Worm (Caenorhabditis elegans): ENCODE data around the gene F42H10.6.

The F42H10.6 gene

ce11 chrIII:8446940-8447403, 33.3 kb downstream of the F42H10.6 start, which contains the start of gene rpn-3 (continued):
- TF ChIP-seq zip-2 (tag; optimal IDR thresholded peaks at IDR 0.05) (peak; percentile 85), php-3 (GFP tag; IDR thresholded peaks at IDR 0.05) (peak; percentile 58), lin-15B (tag; optimal IDR thresholded peaks at IDR 0.05) (peak; percentile 73), set-16 (GFP tag; IDR thresholded peaks at IDR 0.05) (peak; percentile 26; the same call in 1 of the 2 replicates), unc-39 (tag; optimal IDR thresholded peaks at IDR 0.05) (no peak), Y48G9A.11 (GFP tag; IDR thresholded peaks at IDR 0.05) (peak; percentile 79), lin-29 (GFP tag; IDR thresholded peaks at IDR 0.05) (peak; percentile 74)

- TF ChIP-seq nhr-10 (tag; optimal IDR thresholded peaks at IDR 0.05) (no peak), egl-43 (GFP tag; IDR thresholded peaks at IDR 0.05) (0 out of 2 replicates have a peak, but pooled peaks have one; percentile 22), vab-7 (GFP tag; IDR thresholded peaks at IDR 0.05) (peak; percentile 25; the same call in 1 of the 2 replicates), egl-27 (tag; optimal IDR thresholded peaks at IDR 0.05) (no peak), F26F4.8 (GFP tag; conservative IDR thresholded peaks at IDR 0.05) (0 out of 2 replicates have a peak, but pooled peaks have one; percentile 6), lim-7 (GFP tag; IDR thresholded peaks at IDR 0.05) (peak; percentile 84), arid-1 (GFP tag; conservative IDR thresholded peaks at IDR 0.05) (peak; percentile 21; the same call in 1 of the 2 replicates)
Measured at ce11 chrIII:8446534-8446933, 33.7 kb downstream of the F42H10.6 start, which contains the start of gene hsp-110. Gene hsp-110, minus strand, starts transcription at chrIII:8446909.

ce11 chrIII:8446061-8446460, 34.2 kb downstream of the F42H10.6 start:
- TF ChIP-seq lin-1 (GFP tag; IDR thresholded peaks at IDR 0.05): 0 out of 2 replicates have a peak, but pooled peaks have one; percentile 29
- TF ChIP-seq ZK546.5 (tag; optimal IDR thresholded peaks at IDR 0.05): no peak
- no peak for TF ChIP-seq zip-11 (GFP tag; IDR thresholded peaks at IDR 0.05)
- 0 out of 2 replicates have a peak, but pooled peaks have one; percentile 21 for TF ChIP-seq snpc-1.2 (GFP tag; IDR thresholded peaks at IDR 0.05)
- peak; percentile 6; the same call in 1 of the 2 replicates for TF ChIP-seq dmd-6 (GFP tag; IDR thresholded peaks at IDR 0.05)
- TF ChIP-seq pha-4 (GFP tag; IDR thresholded peaks at IDR 0.05): peak; percentile 34; the same call in 1 of the 2 replicates
- no peak for TF ChIP-seq pha-4 (tag; optimal IDR thresholded peaks at IDR 0.05)
- no peak for TF ChIP-seq ceh-44 (GFP tag; IDR thresholded peaks at IDR 0.05)
- peak; percentile 63 for TF ChIP-seq lim-7 (GFP tag; IDR thresholded peaks at IDR 0.05)

- no peak for TF ChIP-seq nhr-111 (GFP tag; optimal IDR thresholded peaks at IDR 0.05)
- no peak for TF ChIP-seq spr-1 (tag; optimal IDR thresholded peaks at IDR 0.05)
- TF ChIP-seq nhr-11 (tag; optimal IDR thresholded peaks at IDR 0.05): no peak
- no peak for TF ChIP-seq lin-13 (GFP tag; optimal IDR thresholded peaks at IDR 0.05)
- TF ChIP-seq nhr-6 (tag; optimal IDR thresholded peaks at IDR 0.05): no peak
- TF ChIP-seq sdz-12 (GFP tag; optimal IDR thresholded peaks at IDR 0.05): no peak
- TF ChIP-seq aha-1 (tag): no peak
- TF ChIP-seq ceh-20 (GFP tag; IDR thresholded peaks at IDR 0.05): no peak; the same call in 1 of the 2 replicates
- no peak for TF ChIP-seq daf-16 (GFP tag; optimal IDR thresholded peaks at IDR 0.05)
- TF ChIP-seq daf-16 (tag; optimal IDR thresholded peaks at IDR 0.05): peak; percentile 18
- TF ChIP-seq unc-62 (GFP tag; optimal IDR thresholded peaks at IDR 0.05 in 1 of 2): peak in 1 of 2 experiments; percentile 82
- no peak for TF ChIP-seq unc-62 (tag; optimal IDR thresholded peaks at IDR 0.05)
- TF ChIP-seq Y105C5A.15 (GFP tag; IDR thresholded peaks at IDR 0.05): 0 out of 2 replicates have a peak, but pooled peaks have one; percentile 19
- TF ChIP-seq set-16 (GFP tag; IDR thresholded peaks at IDR 0.05): peak; percentile 20
- TF ChIP-seq lin-38 (GFP tag; IDR thresholded peaks at IDR 0.05): peak; percentile 35
- TF ChIP-seq dmd-9 (GFP tag; IDR thresholded peaks at IDR 0.05): no peak
- no peak for TF ChIP-seq mxl-3 (GFP tag; optimal IDR thresholded peaks at IDR 0.05)
- no peak for TF ChIP-seq ztf-7 (tag; optimal IDR thresholded peaks at IDR 0.05)
Measured at ce11 chrIII:8444433-8445090, 35.7 kb downstream of the F42H10.6 start.
